Fruit fly (Drosophila melanogaster) whole organism, embryonic: ENCODE data around the gene Elp4.

ENCODE experiments used
- Ada2b ChIP-seq: fragments of 200-800 bp; sonication (Bioruptor generic); IDR thresholded peaks from 2 replicates; pipeline ENCODE4 v1.3.6; 2022; ENCODE audit warnings: missing biosample characterization, missing genetic modification characterization
- Bgb ChIP-seq: fragments of 200-800 bp; sonication (Bioruptor generic); IDR thresholded peaks from 2 replicates; pipeline ENCODE4 v1.3.6; 2022; ENCODE audit warnings: missing biosample characterization, missing genetic modification characterization; ENCODE audit not compliant: partially characterized antibody
- CG10366 ChIP-seq: fragments of 200-800 bp; sonication (Bioruptor generic); IDR thresholded peaks from 2 replicates; pipeline ENCODE4 v1.3.6; 2022; ENCODE audit warnings: missing biosample characterization, missing genetic modification characterization
- CG11696 ChIP-seq: fragments of 200-800 bp; sonication (Bioruptor generic); IDR thresholded peaks from 2 replicates; pipeline ENCODE4 v1.3.6; 2022; ENCODE audit warnings: missing biosample characterization, missing genetic modification characterization
- CG12236 ChIP-seq: fragments of 200-800 bp; sonication (Bioruptor generic); optimal IDR thresholded peaks from 2 replicates; lab custom pipeline; 2016; ENCODE audit warnings: missing biosample characterization, missing genetic modification characterization
- CG14667 ChIP-seq: fragments of 200-800 bp; sonication (Bioruptor generic); IDR thresholded peaks from 2 replicates; pipeline ENCODE4 v1.3.6; 2022; ENCODE audit warnings: missing biosample characterization, missing genetic modification characterization
- CG15073 ChIP-seq: fragments of 200-800 bp; sonication (Bioruptor generic); optimal IDR thresholded peaks from 2 replicates; lab custom pipeline; 2016; ENCODE audit warnings: missing biosample characterization, missing genetic modification characterization
- CG15601 ChIP-seq: fragments of 200-800 bp; sonication (Bioruptor generic); optimal IDR thresholded peaks from 3 replicates; lab custom pipeline; 2019; ENCODE audit warnings: missing biosample characterization, mild to moderate bottlenecking, missing genetic modification characterization, moderate library complexity
- CG15696 ChIP-seq: fragments of 200-800 bp; sonication (Bioruptor generic); optimal IDR thresholded peaks from 2 replicates; lab custom pipeline; 2019; ENCODE audit warnings: missing biosample characterization, mild to moderate bottlenecking, missing genetic modification characterization, moderate library complexity
- CG1603 ChIP-seq: fragments of 200-800 bp; sonication (Bioruptor generic); optimal IDR thresholded peaks from 2 replicates; lab custom pipeline; 2019; ENCODE audit warnings: missing biosample characterization, mild to moderate bottlenecking, missing genetic modification characterization, moderate library complexity
- CG1647 ChIP-seq: fragments of 200-800 bp; sonication (Bioruptor generic); optimal IDR thresholded peaks from 3 replicates; lab custom pipeline; 2016; ENCODE audit warnings: missing biosample characterization, missing genetic modification characterization
- CG2712 ChIP-seq: fragments of 200-800 bp; optimal IDR thresholded peaks from 3 replicates; lab custom pipeline; 2019; ENCODE audit warnings: missing biosample characterization, mild to moderate bottlenecking, missing genetic modification characterization, moderate library complexity
- CG30403 ChIP-seq: fragments of 200-800 bp; sonication (Bioruptor generic); optimal IDR thresholded peaks from 3 replicates; lab custom pipeline; 2016; ENCODE audit warnings: missing biosample characterization, missing genetic modification characterization
- CG9215 ChIP-seq: fragments of 200-800 bp; sonication (Bioruptor generic); IDR thresholded peaks from 2 replicates; pipeline ENCODE4 v1.3.6; 2022; ENCODE audit warnings: missing biosample characterization, missing genetic modification characterization
- D ChIP-seq, 2 experiments: fragments of 200-800 bp in 1 of 2; fragments of >200 bp in 1 of 2; sonication (Bioruptor generic) in 1 of 2; optimal IDR thresholded peaks; 2 replicates in 1 of 2; 3 replicates in 1 of 2; lab custom pipeline; 2017; ENCODE audit warnings: mild to moderate bottlenecking in 1 of 2, missing biosample characterization in 1 of 2, missing genetic modification characterization in 1 of 2, missing genetic modification reagents in 1 of 2
- Doc2 ChIP-seq: fragments of 200-800 bp; sonication (Bioruptor generic); IDR thresholded peaks from 2 replicates; pipeline ENCODE4 v1.3.6; 2022; ENCODE audit warnings: missing biosample characterization, missing genetic modification characterization
- GATAe ChIP-seq: fragments of 200-800 bp; sonication (Bioruptor generic); conservative IDR thresholded peaks from 2 replicates; pipeline ENCODE4 v1.3.6; 2022; ENCODE audit warnings: missing biosample characterization, missing genetic modification characterization
- HLH3B ChIP-seq: fragments of 200-800 bp; sonication (Bioruptor generic); IDR thresholded peaks from 2 replicates; pipeline ENCODE4 v1.3.6; 2022; ENCODE audit warnings: missing biosample characterization, missing genetic modification characterization
- HLH4C ChIP-seq: fragments of 200-800 bp; sonication (Bioruptor generic); IDR thresholded peaks from 3 replicates; pipeline ENCODE4 v1.3.6; 2022; ENCODE audit warnings: missing biosample characterization, missing genetic modification characterization; ENCODE audit not compliant: partially characterized antibody
- Oaz ChIP-seq: fragments of 200-800 bp; sonication (Bioruptor generic); IDR thresholded peaks from 2 replicates; pipeline ENCODE4 v1.3.6; 2022; ENCODE audit warnings: missing biosample characterization, missing genetic modification characterization
- Sin3A ChIP-seq: fragments of >200 bp; optimal IDR thresholded peaks from 2 replicates; lab custom pipeline; 2018
- Ssrp ChIP-seq: fragments of 200-800 bp; sonication (Bioruptor generic); optimal IDR thresholded peaks from 2 replicates; lab custom pipeline; 2018; ENCODE audit warnings: missing biosample characterization, mild to moderate bottlenecking, missing genetic modification characterization, moderate library complexity
- Xrp1 ChIP-seq: fragments of 200-800 bp; sonication (Bioruptor generic); IDR thresholded peaks from 2 replicates; pipeline ENCODE4 v1.3.6; 2022; ENCODE audit warnings: missing biosample characterization, missing genetic modification characterization
- bab2 ChIP-seq: fragments of 200-800 bp; sonication (Bioruptor generic); optimal IDR thresholded peaks from 2 replicates; lab custom pipeline; 2016; ENCODE audit warnings: missing biosample characterization, missing genetic modification characterization
- chif ChIP-seq, 2 experiments: fragments of 200-800 bp; sonication (Bioruptor generic); optimal IDR thresholded peaks; 3 replicates each; lab custom pipeline; 2016; ENCODE audit warnings: missing biosample characterization in 2 of 2, missing genetic modification characterization in 2 of 2
- chm ChIP-seq: fragments of 200-800 bp; sonication (Bioruptor generic); IDR thresholded peaks from 2 replicates; pipeline ENCODE4 v1.3.6; 2022; ENCODE audit warnings: missing biosample characterization, missing genetic modification characterization
- chn ChIP-seq: fragments of 200-800 bp; sonication (Bioruptor generic); optimal IDR thresholded peaks from 2 replicates; lab custom pipeline; 2016; ENCODE audit warnings: missing biosample characterization, missing genetic modification characterization
- cwo ChIP-seq: fragments of 200-800 bp; sonication (Bioruptor generic); optimal IDR thresholded peaks from 3 replicates; lab custom pipeline; 2017; ENCODE audit warnings: missing biosample characterization, missing genetic modification characterization, mild to moderate bottlenecking, moderate library complexity, missing genetic modification reagents
- dimm ChIP-seq: fragments of 200-800 bp; sonication (Bioruptor generic); IDR thresholded peaks from 2 replicates; pipeline ENCODE4 v1.3.6; 2022; ENCODE audit warnings: missing biosample characterization, missing genetic modification characterization
- disco-r ChIP-seq: fragments of 200-800 bp; sonication (Bioruptor generic); optimal IDR thresholded peaks from 2 replicates; lab custom pipeline; 2016; ENCODE audit warnings: missing biosample characterization, missing genetic modification characterization
- exex ChIP-seq: fragments of 200-800 bp; sonication (Bioruptor generic); optimal IDR thresholded peaks from 4 replicates; lab custom pipeline; 2018; ENCODE audit warnings: missing biosample characterization, mild to moderate bottlenecking, missing genetic modification characterization, moderate library complexity
- eyg ChIP-seq: fragments of 200-800 bp; sonication (Bioruptor generic); optimal IDR thresholded peaks from 3 replicates; lab custom pipeline; 2016; ENCODE audit warnings: missing biosample characterization, missing genetic modification characterization
- fd96Cb ChIP-seq: fragments of 200-800 bp; sonication (Bioruptor generic); optimal IDR thresholded peaks from 2 replicates; lab custom pipeline; 2018; ENCODE audit warnings: missing biosample characterization, mild to moderate bottlenecking, missing genetic modification characterization, moderate library complexity
- gem ChIP-seq: fragments of 200-800 bp; sonication (Bioruptor generic); optimal IDR thresholded peaks from 2 replicates; lab custom pipeline; 2019; ENCODE audit warnings: missing biosample characterization, mild to moderate bottlenecking, missing genetic modification characterization, moderate library complexity
- gsb ChIP-seq: fragments of 200-800 bp; sonication (Bioruptor generic); IDR thresholded peaks from 2 replicates; pipeline ENCODE4 v1.3.6; 2022; ENCODE audit warnings: missing biosample characterization, missing genetic modification characterization
- insv ChIP-seq, 2 experiments: fragments of 200-800 bp; sonication (Bioruptor generic); optimal IDR thresholded peaks; 3 replicates each; lab custom pipeline; 2016 to 2018; ENCODE audit warnings: missing biosample characterization in 2 of 2, missing genetic modification characterization in 2 of 2
- ken ChIP-seq: fragments of 200-800 bp; sonication (Bioruptor generic); IDR thresholded peaks from 3 replicates; pipeline ENCODE4 v1.3.6; 2022; ENCODE audit warnings: missing biosample characterization, missing genetic modification characterization
- lab ChIP-seq: fragments of 200-800 bp; sonication (Bioruptor generic); optimal IDR thresholded peaks from 3 replicates; lab custom pipeline; 2017; ENCODE audit warnings: missing biosample characterization, missing genetic modification characterization, mild to moderate bottlenecking, moderate library complexity, missing genetic modification reagents
- lbe ChIP-seq: fragments of 200-800 bp; sonication (Bioruptor generic); optimal IDR thresholded peaks from 2 replicates; lab custom pipeline; 2016; ENCODE audit warnings: missing biosample characterization, mild to moderate bottlenecking, missing genetic modification characterization
- lola ChIP-seq, 3 experiments: fragments of >200 bp in 2 of 3; fragments of 200-800 bp in 1 of 3; sonication (Bioruptor generic) in 1 of 3; optimal IDR thresholded peaks; 2 replicates each; lab custom pipeline; 2017 to 2019; ENCODE audit warnings: missing biosample characterization in 3 of 3, missing genetic modification characterization in 3 of 3, mild to moderate bottlenecking in 1 of 3, moderate library complexity in 1 of 3
- pum ChIP-seq: fragments of 200-800 bp; sonication (Bioruptor generic); optimal IDR thresholded peaks from 2 replicates; lab custom pipeline; 2016; ENCODE audit warnings: missing biosample characterization, missing genetic modification characterization
- rib ChIP-seq: fragments of 200-800 bp; sonication (Bioruptor generic); IDR thresholded peaks from 2 replicates; pipeline ENCODE4 v1.3.6; 2022; ENCODE audit warnings: missing biosample characterization, missing genetic modification characterization
- ro ChIP-seq: fragments of 200-800 bp; sonication (Bioruptor generic); IDR thresholded peaks from 2 replicates; pipeline ENCODE4 v1.3.6; 2022; ENCODE audit warnings: missing biosample characterization, missing genetic modification characterization
- sens ChIP-seq: fragments of 200-800 bp; sonication (Bioruptor generic); peaks from one replicate; lab custom pipeline; 2016; ENCODE audit warnings: missing biosample characterization, missing genetic modification characterization
- sima ChIP-seq: fragments of 200-800 bp; sonication (Bioruptor generic); optimal IDR thresholded peaks from 2 replicates; lab custom pipeline; 2016; ENCODE audit warnings: missing biosample characterization, missing genetic modification characterization
- sisA ChIP-seq: fragments of 200-800 bp; sonication (Bioruptor generic); IDR thresholded peaks from 2 replicates; pipeline ENCODE4 v1.3.6; 2022; ENCODE audit warnings: missing biosample characterization, missing genetic modification characterization
- slou ChIP-seq: fragments of 200-800 bp; sonication (Bioruptor generic); optimal IDR thresholded peaks from 3 replicates; lab custom pipeline; 2016; ENCODE audit warnings: missing biosample characterization, missing genetic modification characterization
- toy ChIP-seq: fragments of 200-800 bp; sonication (Bioruptor generic); IDR thresholded peaks from 2 replicates; pipeline ENCODE4 v1.3.6; 2022; ENCODE audit warnings: missing biosample characterization, missing genetic modification characterization
- zfh2 ChIP-seq: fragments of 200-800 bp; sonication (Bioruptor generic); optimal IDR thresholded peaks from 2 replicates; lab custom pipeline; 2016; ENCODE audit warnings: missing biosample characterization, missing genetic modification characterization

The Elp4 gene

DNA sequence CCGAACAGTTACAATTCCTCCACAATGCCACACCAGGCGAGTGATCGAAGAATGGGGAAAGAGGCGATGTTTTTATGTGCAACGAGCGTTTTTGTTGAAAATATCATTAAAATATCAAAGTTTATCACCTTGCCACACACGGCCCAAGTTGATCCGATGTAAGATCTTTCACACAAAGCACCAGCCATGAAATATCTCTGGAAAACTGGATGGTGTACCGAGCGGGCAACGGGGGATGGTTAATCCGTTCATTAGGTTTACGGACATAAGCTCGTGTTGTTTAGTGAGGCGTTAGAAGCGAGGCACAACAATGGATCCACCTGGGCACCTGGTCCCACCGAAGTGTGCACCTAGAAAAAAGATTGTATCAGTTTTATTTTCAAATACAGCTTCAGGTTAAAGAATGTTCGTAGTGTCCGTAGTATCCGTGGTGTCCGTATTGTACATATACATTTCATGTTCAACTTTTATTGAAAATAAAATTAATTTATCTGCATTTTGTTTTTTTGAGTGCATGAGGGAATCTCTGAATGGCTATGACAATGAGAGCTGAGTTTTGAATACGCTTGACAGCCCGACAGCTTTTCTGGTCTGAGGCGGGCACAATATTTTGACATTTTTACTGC lies 27.4 kb upstream of the Elp4 start (continued):
- no peak for TF ChIP-seq insv (GFP tag; optimal IDR thresholded peaks at IDR 0.05; lab: Kevin White, UChicago)
- peak; percentile 50 for TF ChIP-seq lab (GFP tag; lab: Kevin White, UChicago)
- TF ChIP-seq toy: 0 out of 2 replicates have a peak, but pooled peaks have one; percentile 11
- no peak for TF ChIP-seq Doc2 (GFP tag; lab: Robert Waterston, UW)
- peak; percentile 24; the same call in 1 of the 2 replicates for TF ChIP-seq CG14667
- TF ChIP-seq fd96Cb (tag; lab: Kevin White, UChicago): peak; percentile 56
- TF ChIP-seq ken (GFP tag; lab: Robert Waterston, UW): peak; percentile 69
- peak in 1 of 3 experiments; percentile 77 for TF ChIP-seq lola (GFP tag; optimal IDR thresholded peaks at IDR 0.05; lab: Kevin White, UChicago)
- no peak for TF ChIP-seq D (optimal IDR thresholded peaks at IDR 0.05; lab: Kevin White, UChicago)
- peak; percentile 60 for TF ChIP-seq D (GFP tag; optimal IDR thresholded peaks at IDR 0.05; lab: Kevin White, UChicago)
- TF ChIP-seq zfh2 (GFP tag; lab: Kevin White, UChicago): no peak
- TF ChIP-seq CG30403: peak; percentile 56
- TF ChIP-seq CG10366 (GFP tag; lab: Robert Waterston, UW): peak; percentile 57
- TF ChIP-seq cwo (GFP tag; lab: Kevin White, UChicago): peak; percentile 15
- TF ChIP-seq slou (GFP tag; lab: Kevin White, UChicago): peak; percentile 16
- peak; percentile 34 for TF ChIP-seq CG1647 (GFP tag; lab: Kevin White, UChicago)
- peak; percentile 40 for TF ChIP-seq chn (GFP tag; lab: Kevin White, UChicago)
- peak; percentile 65; the same call in 1 of the 2 replicates for TF ChIP-seq chm (GFP tag; lab: Robert Waterston, UW)
- TF ChIP-seq eyg: no peak
- peak; percentile 4 for TF ChIP-seq CG12236
- TF ChIP-seq exex (tag; lab: Kevin White, UChicago): no peak
- TF ChIP-seq bab2 (GFP tag; lab: Kevin White, UChicago): peak; percentile 49
- 0 out of 2 replicates have a peak, but pooled peaks have one; percentile 26 for TF ChIP-seq ro (GFP tag; lab: Robert Waterston, UW)
- TF ChIP-seq Ada2b: peak; percentile 66
- peak; percentile 34; the same call in 1 of the 2 replicates for TF ChIP-seq Oaz (GFP tag; lab: Robert Waterston, UW)
- no peak for TF ChIP-seq disco-r (GFP tag; lab: Kevin White, UChicago)
- no peak for TF ChIP-seq GATAe (GFP tag; lab: Robert Waterston, UW)
- TF ChIP-seq CG2712 (tag; lab: Kevin White, UChicago): peak; percentile 81
- TF ChIP-seq CG15696: peak; percentile 22
- TF ChIP-seq chif (GFP tag; optimal IDR thresholded peaks at IDR 0.05; lab: Kevin White, UChicago): peak; percentile 30 to 73

DNA sequence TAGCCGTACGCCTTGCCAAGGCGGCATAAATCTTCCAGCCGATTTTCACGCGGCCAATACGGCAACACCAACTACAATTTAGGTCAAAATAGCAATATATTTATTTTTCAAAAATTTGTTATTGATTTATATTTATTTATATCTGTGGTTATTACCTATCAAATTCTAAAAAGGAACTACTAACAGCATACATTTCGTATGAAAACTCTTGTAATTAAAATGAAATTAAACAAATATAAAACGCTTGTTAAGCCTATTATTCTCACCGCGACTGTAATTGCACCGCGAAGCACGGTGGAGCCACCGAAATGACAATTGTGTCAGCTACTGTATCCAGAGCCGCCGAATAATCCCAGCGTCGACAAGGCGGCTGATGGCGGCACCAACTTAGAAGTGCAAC lies 24.5 kb upstream of the Elp4 start:
- no peak for TF ChIP-seq sima (GFP tag; lab: Kevin White, UChicago)
- peak; percentile 22; the same call in 1 of the 2 replicates for TF ChIP-seq Xrp1 (GFP tag; lab: Robert Waterston, UW)
- no peak for TF ChIP-seq sisA (GFP tag; lab: Robert Waterston, UW)
- peak; percentile 53; the same call in 1 of the 2 replicates for TF ChIP-seq CG11696 (GFP tag; lab: Robert Waterston, UW)
- no peak for TF ChIP-seq CG9215 (GFP tag; lab: Robert Waterston, UW)

DNA sequence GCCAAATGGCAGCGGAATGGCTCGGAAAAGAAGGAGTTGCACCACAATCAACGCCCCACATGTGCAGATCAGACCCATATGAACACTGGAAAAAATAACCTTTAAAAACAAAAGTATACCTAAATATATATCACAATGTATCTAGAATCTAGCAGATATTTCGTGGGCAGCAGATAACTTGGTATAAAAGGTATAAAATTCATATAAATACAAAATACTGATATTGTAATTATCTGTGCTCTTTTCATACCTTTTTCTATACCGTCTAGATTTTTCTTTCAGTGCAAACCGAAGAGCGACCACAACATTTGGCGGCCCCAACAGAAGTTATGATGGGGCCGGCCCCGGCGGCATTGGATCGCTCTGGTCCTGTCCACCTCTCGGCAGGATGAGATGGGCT lies 22.6 kb upstream of the Elp4 start:
- no peak for TF ChIP-seq gsb
- peak; percentile 14 for TF ChIP-seq gem (tag; lab: Kevin White, UChicago)
- no peak for TF ChIP-seq HLH4C (GFP tag; lab: Robert Waterston, UW)
- no peak for TF ChIP-seq rib (GFP tag; lab: Robert Waterston, UW)
- TF ChIP-seq CG14667: 0 out of 2 replicates have a peak, but pooled peaks have one; percentile 7
- TF ChIP-seq sima (GFP tag; lab: Kevin White, UChicago): no peak
- TF ChIP-seq Bgb (GFP tag; lab: Robert Waterston, UW): no peak
- no peak for TF ChIP-seq CG15073 (GFP tag; lab: Kevin White, UChicago)
- no peak for TF ChIP-seq pum
- TF ChIP-seq dimm (GFP tag; lab: Robert Waterston, UW): no peak
- no peak for TF ChIP-seq Ssrp (tag; lab: Kevin White, UChicago)
- TF ChIP-seq HLH3B (GFP tag; lab: Robert Waterston, UW): no peak
- peak; percentile 65 for TF ChIP-seq sens
- peak; percentile 44 for TF ChIP-seq lbe (GFP tag; lab: Kevin White, UChicago)
- no peak for TF ChIP-seq Sin3A (lab: Kevin White, UChicago)
- peak; percentile 1 for TF ChIP-seq CG1603 (tag; lab: Kevin White, UChicago)
- no peak for TF ChIP-seq CG15601 (tag; lab: Kevin White, UChicago)
